Fruit fly (Drosophila melanogaster) Kc167 (cell line): ENCODE results near the gene CG3726.
"Not testable (repeated sequence)": the region's sequence is repeated elsewhere in the genome, so short reads cannot be mapped to it uniquely, and the experiment has no call there.

Experiments
- Myc ChIP-seq: fragments of >200 bp; optimal IDR thresholded peaks from 2 replicates; lab custom pipeline; 2017; ENCODE audit warnings: missing external identifiers
- Sin3A ChIP-seq: fragments of >200 bp; optimal IDR thresholded peaks from 2 replicates; lab custom pipeline; 2018; ENCODE audit warnings: missing external identifiers
- h ChIP-seq: fragments of >200 bp; optimal IDR thresholded peaks from 3 replicates; lab custom pipeline; 2018; ENCODE audit warnings: missing external identifiers
- insv ChIP-seq: fragments of >200 bp; optimal IDR thresholded peaks from 3 replicates; lab custom pipeline; 2018; ENCODE audit warnings: missing external identifiers
- psq ChIP-seq: fragments of >200 bp; optimal IDR thresholded peaks from 2 replicates; lab custom pipeline; 2017; ENCODE audit warnings: missing external identifiers
- ttk ChIP-seq: sonication (Bioruptor generic); optimal IDR thresholded peaks from 2 replicates; lab custom pipeline; 2017; ENCODE audit warnings: missing external identifiers

DNA sequence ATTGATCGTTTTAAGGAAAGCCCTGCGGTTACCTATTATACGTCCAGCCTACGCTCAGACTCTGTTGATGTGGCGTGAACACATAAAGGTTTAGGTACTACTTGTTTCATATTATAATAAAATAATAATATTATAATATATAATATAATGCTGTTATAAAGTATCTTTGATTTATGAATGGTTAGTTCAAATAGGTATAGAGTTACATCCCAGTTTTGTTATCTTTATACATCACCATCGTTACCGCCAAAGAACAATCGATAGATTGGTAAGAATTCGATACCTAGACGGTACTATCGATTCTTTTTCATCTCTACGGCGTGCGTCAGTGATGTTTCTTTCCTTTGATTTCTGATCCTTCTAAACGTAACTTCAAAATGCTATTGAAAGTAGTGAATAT, 25.4 kb downstream of the CG3726 start, which contains the start of gene CG12728:
- not testable (repeated sequence) for TF ChIP-seq insv; Myc (lab: Kevin White, UChicago); h (lab: Kevin White, UChicago); ttk (lab: Kevin White, UChicago); psq (lab: Kevin White, UChicago); Sin3A
